Worm (Caenorhabditis elegans) whole organism, L4 larva: Measurements from ENCODE around the gene srj-33.
A peak's percentile ranks its signal among the peaks of the same experiment; 100 is the strongest.
"Not testable (repeated sequence)": the region's sequence is repeated elsewhere in the genome, so short reads cannot be mapped to it uniquely, and the experiment has no call there.

Experiments
- F44E2.7 ChIP-seq: fragments of 200-800 bp; sonication (Bioruptor generic); IDR thresholded peaks from 2 replicates; pipeline ENCODE4 v2.1.2; 2022; ENCODE audit warnings: missing genetic modification characterization, missing compliant biosample characterization
- aly-2 ChIP-seq: sonication (generic microtip); optimal IDR thresholded peaks from 2 replicates; lab custom pipeline; 2018; ENCODE audit warnings: missing biosample characterization, missing genetic modification characterization
- ama-1 ChIP-seq: fragments of 150-350 bp; optimal IDR thresholded peaks from 2 replicates; lab custom pipeline; 2014; ENCODE audit warnings: inconsistent platforms, mixed read lengths
- dpl-1 ChIP-seq: fragments of 150-350 bp; optimal IDR thresholded peaks from 2 replicates; lab custom pipeline; 2014; ENCODE audit warnings: missing biosample characterization, missing genetic modification reagents, missing genetic modification characterization
- egl-27 ChIP-seq: sonication (generic microtip); optimal IDR thresholded peaks from 3 replicates; lab custom pipeline; 2017; ENCODE audit warnings: missing biosample characterization, missing genetic modification reagents, missing genetic modification characterization
- lin-13 ChIP-seq: fragments of 150-350 bp; optimal IDR thresholded peaks from 2 replicates; lab custom pipeline; 2014; ENCODE audit warnings: missing biosample characterization, missing genetic modification reagents, missing genetic modification characterization
- mdt-29 ChIP-seq: fragments of 200-800 bp; sonication (Bioruptor generic); IDR thresholded peaks from 2 replicates; pipeline ENCODE4 v1.3.6; 2022; ENCODE audit warnings: missing genetic modification reagents, missing genetic modification characterization, missing compliant biosample characterization
- mxl-2 ChIP-seq: fragments of 200-800 bp; sonication (Bioruptor generic); conservative IDR thresholded peaks from 2 replicates; pipeline ENCODE4 v1.3.6; 2022; ENCODE audit warnings: missing genetic modification reagents, missing genetic modification characterization, missing compliant biosample characterization
- nhr-6 ChIP-seq: fragments of 150-350 bp; optimal IDR thresholded peaks from 2 replicates; lab custom pipeline; 2014; ENCODE audit warnings: missing biosample characterization, missing genetic modification characterization
- pqm-1 ChIP-seq: sonication (generic microtip); optimal IDR thresholded peaks from 2 replicates; lab custom pipeline; 2017; ENCODE audit warnings: missing biosample characterization, missing genetic modification characterization
- tag-97 ChIP-seq: fragments of 200-800 bp; sonication (Bioruptor generic); IDR thresholded peaks from 2 replicates; pipeline ENCODE4 v1.3.6; 2022; ENCODE audit warnings: missing genetic modification characterization, missing compliant biosample characterization

ce11 chrV:9980731-9981483 is 43.6 kb upstream of the srj-33 start, which contains the start of the genes ruvb-1 and tofu-1:
- TF ChIP-seq ama-1 (lab: Kevin White, UChicago); nhr-6 (tag; lab: Kevin White, UChicago); tag-97 (GFP tag; lab: Robert Waterston, UW); egl-27 (tag; lab: Kevin White, UChicago); aly-2; pqm-1 (tag; lab: Kevin White, UChicago); mxl-2 (GFP tag; lab: Robert Waterston, UW); F44E2.7 (GFP tag; lab: Robert Waterston, UW): not testable (repeated sequence)
- TF ChIP-seq lin-13 (peak; percentile 73), mdt-29 (GFP tag; lab: Robert Waterston, UW) (peak; percentile 64; the same call in 1 of the 2 replicates), dpl-1 (GFP tag; lab: Kevin White, UChicago) (peak; percentile 63)
